Worm (Caenorhabditis elegans): ENCODE measurements around the gene gba-4.
A peak's percentile ranks its signal among the peaks of the same experiment; 100 is the strongest.

DNA sequence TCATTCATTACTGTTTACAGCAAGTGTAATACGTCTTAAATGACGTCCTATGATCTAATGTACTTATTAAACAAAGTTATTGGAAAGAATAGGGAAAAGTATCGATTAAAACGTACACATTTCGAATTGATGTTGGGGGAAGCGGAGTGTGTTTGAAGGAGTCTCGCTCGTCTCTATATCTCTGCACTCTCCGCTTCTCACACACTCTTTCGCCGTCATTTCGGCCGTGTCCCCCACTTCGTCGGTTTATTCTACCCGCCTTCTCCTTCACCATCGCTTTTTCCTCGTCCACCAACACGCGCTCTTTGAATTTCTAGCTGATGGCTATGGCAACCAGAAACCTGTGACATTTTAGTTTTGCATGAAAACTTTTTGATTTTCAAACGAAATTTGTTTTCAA, 18.2 kb upstream of the gba-4 start:
- TF ChIP-seq ztf-7 (tag; optimal IDR thresholded peaks at IDR 0.05): no peak
- peak; percentile 26 for TF ChIP-seq aha-1 (tag)
- peak; percentile 33 for TF ChIP-seq hlh-11 (tag; optimal IDR thresholded peaks at IDR 0.05)

All from whole organism, L4 larva.